Fruit fly (Drosophila melanogaster) whole organism: ENCODE measurements around the gene CG32762.

Experiments used
- CG8478 ChIP-seq: fragments of >200 bp; optimal IDR thresholded peaks from 2 replicates; lab custom pipeline; 2018; ENCODE audit warnings: inconsistent platforms
- Dll ChIP-seq: fragments of >200 bp; optimal IDR thresholded peaks from 2 replicates; lab custom pipeline; 2017
- EcR ChIP-seq, 2 experiments: fragments of >200 bp; optimal IDR thresholded peaks; 2 replicates each; lab custom pipeline; 2017; ENCODE audit warnings: missing biosample characterization in 2 of 2, missing genetic modification characterization in 2 of 2, missing genetic modification reagents in 2 of 2
- pan ChIP-seq: fragments of >200 bp; optimal IDR thresholded peaks from 2 replicates; lab custom pipeline; 2017
- psq ChIP-seq: fragments of >200 bp; optimal IDR thresholded peaks from 2 replicates; lab custom pipeline; 2017

dm6 chrX:5524240-5524881, 23.3 kb upstream of the CG32762 start:
- no peak for TF ChIP-seq EcR (GFP tag; optimal IDR thresholded peaks at IDR 0.05; lab: Kevin White, UChicago)
- TF ChIP-seq psq (lab: Kevin White, UChicago): no peak
- no peak for TF ChIP-seq Dll (lab: Kevin White, UChicago)
- no peak for TF ChIP-seq CG8478 (lab: Kevin White, UChicago)
- TF ChIP-seq pan (lab: Kevin White, UChicago): no peak
